Fruit fly (Drosophila melanogaster): ENCODE measurements around the gene Cpr72Ec.

Cpr72Ec gene

DNA sequence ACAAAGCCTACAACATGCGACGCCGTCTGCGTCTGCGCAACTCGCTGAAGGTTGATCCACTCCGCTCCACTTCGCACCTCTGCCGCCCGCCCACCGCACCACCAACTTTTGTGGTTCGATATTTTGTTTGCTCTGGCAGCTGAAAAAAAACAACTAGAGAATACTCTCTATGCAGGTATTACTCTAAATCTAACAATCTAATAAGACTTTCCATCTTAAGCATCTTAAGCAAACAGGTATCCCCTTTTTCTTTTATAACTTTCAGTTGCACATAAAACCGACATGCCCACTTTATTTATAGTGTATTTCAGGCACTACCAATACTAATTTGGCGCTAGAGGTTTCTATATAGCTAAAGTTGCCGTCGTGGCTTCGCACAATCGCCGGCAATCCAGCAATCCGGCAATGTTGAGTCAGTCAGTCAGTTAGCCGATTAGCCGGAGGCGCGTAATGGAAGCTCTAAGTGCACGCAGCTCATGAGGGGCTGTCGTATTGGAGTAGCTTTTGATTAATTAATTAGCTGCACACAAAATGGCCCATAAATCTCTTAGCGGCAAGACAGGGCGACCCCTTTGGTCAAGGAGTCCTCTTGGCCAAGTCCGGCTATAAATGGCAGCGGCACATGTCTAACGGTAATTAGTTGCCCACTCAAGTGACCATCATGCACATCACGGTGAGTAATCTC is 38.8 kb downstream of the Cpr72Ec start, which contains the start of gene CG13058:
Gene CG13058, plus strand, starts transcription at position 635 of the 685 bp plus-strand sequence.
- TF ChIP-seq pita (GFP tag; optimal IDR thresholded peaks at IDR 0.05) (no peak), emc (GFP tag; optimal IDR thresholded peaks at IDR 0.05) (no peak), H15 (GFP tag; IDR thresholded peaks at IDR 0.05) (no peak), chm (GFP tag; IDR thresholded peaks at IDR 0.05) (no peak; the same call in 1 of the 2 replicates), pb (GFP tag; optimal IDR thresholded peaks at IDR 0.05) (no peak), twi (tag; optimal IDR thresholded peaks at IDR 0.05) (no peak), Mes4 (GFP tag; optimal IDR thresholded peaks at IDR 0.05) (peak; percentile 25), CG4404 (GFP tag; IDR thresholded peaks at IDR 0.05) (no peak), cato (GFP tag; optimal IDR thresholded peaks at IDR 0.05; ENCODE audit: borderline replicate concordance) (no peak), gcm2 (GFP tag; optimal IDR thresholded peaks at IDR 0.05) (no peak), Vsx1 (GFP tag; optimal IDR thresholded peaks at IDR 0.05) (peak; percentile 16), Atf6 (GFP tag; IDR thresholded peaks at IDR 0.05) (peak; percentile 84), CG12744 (GFP tag; optimal IDR thresholded peaks at IDR 0.05) (no peak), aop (GFP tag; IDR thresholded peaks at IDR 0.05) (no peak), pros (GFP tag; optimal IDR thresholded peaks at IDR 0.05) (no peak), CG2712 (tag; optimal IDR thresholded peaks at IDR 0.05) (no peak), BtbVII (GFP tag; optimal IDR thresholded peaks at IDR 0.05) (peak; percentile 51), CG8359 (GFP tag; optimal IDR thresholded peaks at IDR 0.05; ENCODE audit: borderline replicate concordance) (no peak), luna (GFP tag; optimal IDR thresholded peaks at IDR 0.05) (no peak), CG4730 (GFP tag; IDR thresholded peaks at IDR 0.05) (no peak; the same call in 1 of the 2 replicates), CG10654 (GFP tag; optimal IDR thresholded peaks at IDR 0.05) (no peak), CG10209 (GFP tag; optimal IDR thresholded peaks at IDR 0.05) (peak; percentile 55), ssp (GFP tag; IDR thresholded peaks at IDR 0.05) (no peak), Sin3A (optimal IDR thresholded peaks at IDR 0.05) (no peak), CG14050 (GFP tag; IDR thresholded peaks at IDR 0.05) (peak; percentile 76), eve (GFP tag; optimal IDR thresholded peaks at IDR 0.05) (no peak), dimm (GFP tag; IDR thresholded peaks at IDR 0.05) (peak; percentile 23; the same call in 1 of the 2 replicates), Rfx (GFP tag; IDR thresholded peaks at IDR 0.05) (0 out of 2 replicates have a peak, but pooled peaks have one; percentile 31), stc (GFP tag; IDR thresholded peaks at IDR 0.05) (no peak), CG7786 (GFP tag; optimal IDR thresholded peaks at IDR 0.05) (peak; percentile 61), D (optimal IDR thresholded peaks at IDR 0.05) (no peak), D (GFP tag; optimal IDR thresholded peaks at IDR 0.05) (no peak), Antp (GFP tag; optimal IDR thresholded peaks at IDR 0.05) (no peak), lola (GFP tag; optimal IDR thresholded peaks at IDR 0.05) (no peak), CG16863 (GFP tag; optimal IDR thresholded peaks at IDR 0.05) (peak; percentile 70), CTCF (GFP tag; optimal IDR thresholded peaks at IDR 0.05) (no peak), C15 (GFP tag; IDR thresholded peaks at IDR 0.05) (no peak), h (optimal IDR thresholded peaks at IDR 0.05) (no peak), CG12659 (GFP tag; optimal IDR thresholded peaks at IDR 0.05) (peak; percentile 70), CG9797 (GFP tag; optimal IDR thresholded peaks at IDR 0.05) (no peak), CG12219 (GFP tag; optimal IDR thresholded peaks at IDR 0.05) (peak; percentile 74), exex (tag; optimal IDR thresholded peaks at IDR 0.05) (no peak), HHEX (GFP tag; optimal IDR thresholded peaks at IDR 0.05) (peak; percentile 59), jumu (GFP tag; optimal IDR thresholded peaks at IDR 0.05) (no peak), HLH3B (GFP tag; IDR thresholded peaks at IDR 0.05) (peak; percentile 78), MESR4 (GFP tag; optimal IDR thresholded peaks at IDR 0.05) (no peak), scrt (GFP tag; optimal IDR thresholded peaks at IDR 0.05) (peak; percentile 37), CG2129 (GFP tag; IDR thresholded peaks at IDR 0.05; ENCODE audit: partially characterized antibody) (no peak), CG15073 (GFP tag; optimal IDR thresholded peaks at IDR 0.05) (no peak), Aef1 (GFP tag; IDR thresholded peaks at IDR 0.05) (peak; percentile 64), oc (tag; optimal IDR thresholded peaks at IDR 0.05) (no peak), sug (tag; optimal IDR thresholded peaks at IDR 0.05) (no peak)
